Worm (Caenorhabditis elegans) whole organism, late embryonic: ENCODE results near the gene mig-18.

Source experiments
- C08G9.2 ChIP-seq: sonication (generic microtip); optimal IDR thresholded peaks from 2 replicates; lab custom pipeline; 2016; ENCODE audit warnings: mild to moderate bottlenecking, missing genetic modification characterization, moderate library complexity, missing compliant biosample characterization
- C38D4.7 ChIP-seq: fragments of 200-800 bp; sonication (Bioruptor generic); optimal IDR thresholded peaks from 2 replicates; lab custom pipeline; 2018; ENCODE audit warnings: mild to moderate bottlenecking, missing genetic modification characterization, moderate library complexity, missing compliant biosample characterization
- F13H6.1 ChIP-seq: sonication (generic microtip); optimal IDR thresholded peaks from 2 replicates; lab custom pipeline; 2016; ENCODE audit warnings: missing genetic modification characterization, missing compliant biosample characterization
- K09A11.1 ChIP-seq: sonication (generic microtip); optimal IDR thresholded peaks from 2 replicates; lab custom pipeline; 2017; ENCODE audit warnings: antibody characterized with exemption, mild to moderate bottlenecking, missing genetic modification characterization, missing compliant biosample characterization; ENCODE audit not compliant: insufficient read depth
- T23F11.4 ChIP-seq: fragments of 200-800 bp; sonication (Bioruptor generic); optimal IDR thresholded peaks from 2 replicates; lab custom pipeline; 2018; ENCODE audit warnings: mild to moderate bottlenecking, missing genetic modification characterization, missing compliant biosample characterization
- Y22D7AL.16 ChIP-seq: sonication (generic microtip); optimal IDR thresholded peaks from 2 replicates; lab custom pipeline; 2016; ENCODE audit warnings: missing genetic modification characterization, missing compliant biosample characterization
- ama-1 ChIP-seq: fragments of 150-350 bp; optimal IDR thresholded peaks from 2 replicates; lab custom pipeline; 2014
- ceh-14 ChIP-seq: sonication (generic microtip); optimal IDR thresholded peaks from 2 replicates; lab custom pipeline; 2016; ENCODE audit warnings: missing genotype, missing genetic modification characterization, missing compliant biosample characterization
- ceh-19 ChIP-seq: fragments of 200-800 bp; sonication (Bioruptor generic); optimal IDR thresholded peaks from 2 replicates; lab custom pipeline; 2018; ENCODE audit warnings: mild to moderate bottlenecking, missing genetic modification characterization, missing compliant biosample characterization
- ceh-2 ChIP-seq: sonication (generic microtip); optimal IDR thresholded peaks from 2 replicates; lab custom pipeline; 2016; ENCODE audit warnings: missing genotype, missing genetic modification characterization, missing compliant biosample characterization
- ceh-24 ChIP-seq: sonication (generic microtip); optimal IDR thresholded peaks from 2 replicates; lab custom pipeline; 2016; ENCODE audit warnings: mild to moderate bottlenecking, missing genetic modification characterization, missing compliant biosample characterization
- ceh-31 ChIP-seq: sonication (generic microtip); optimal IDR thresholded peaks from 2 replicates; lab custom pipeline; 2016; ENCODE audit warnings: missing genetic modification characterization, missing compliant biosample characterization
- ceh-6 ChIP-seq: fragments of 200-800 bp; sonication (Bioruptor generic); optimal IDR thresholded peaks from 2 replicates; lab custom pipeline; 2018; ENCODE audit warnings: mild to moderate bottlenecking, missing genetic modification characterization, missing compliant biosample characterization
- ceh-9 ChIP-seq: sonication (generic microtip); optimal IDR thresholded peaks from 2 replicates; lab custom pipeline; 2016; ENCODE audit warnings: mild to moderate bottlenecking, missing genetic modification characterization, inconsistent platforms, missing compliant biosample characterization
- che-1 ChIP-seq: sonication (generic microtip); optimal IDR thresholded peaks from 2 replicates; lab custom pipeline; 2016; ENCODE audit warnings: mild to moderate bottlenecking, missing genetic modification characterization, missing compliant biosample characterization
- dve-1 ChIP-seq: sonication (generic microtip); optimal IDR thresholded peaks from 2 replicates; lab custom pipeline; 2017; ENCODE audit warnings: antibody characterized with exemption, mild to moderate bottlenecking, missing genetic modification characterization, missing compliant biosample characterization
- elt-2 ChIP-seq: sonication (generic microtip); optimal IDR thresholded peaks from 2 replicates; lab custom pipeline; 2016; ENCODE audit warnings: missing genetic modification reagents, missing genetic modification characterization, missing compliant biosample characterization
- ets-4 ChIP-seq: sonication (generic microtip); optimal IDR thresholded peaks from 2 replicates; lab custom pipeline; 2016; ENCODE audit warnings: missing genetic modification characterization, missing compliant biosample characterization
- eyg-1 ChIP-seq: sonication (generic microtip); optimal IDR thresholded peaks from 2 replicates; lab custom pipeline; 2016; ENCODE audit warnings: missing genotype, missing genetic modification characterization, missing compliant biosample characterization
- fax-1 ChIP-seq: sonication (generic microtip); optimal IDR thresholded peaks from 2 replicates; lab custom pipeline; 2016; ENCODE audit warnings: missing genotype, missing genetic modification characterization, missing compliant biosample characterization
- fkh-6 ChIP-seq: sonication (generic microtip); optimal IDR thresholded peaks from 2 replicates; lab custom pipeline; 2016; ENCODE audit warnings: missing genetic modification characterization, missing compliant biosample characterization
- gmeb-2 ChIP-seq: sonication (generic microtip); optimal IDR thresholded peaks from 2 replicates; lab custom pipeline; 2016; ENCODE audit warnings: missing genetic modification characterization, inconsistent platforms, missing compliant biosample characterization
- hlh-13 ChIP-seq: fragments of 200-800 bp; sonication (Bioruptor generic); optimal IDR thresholded peaks from 2 replicates; lab custom pipeline; 2018; ENCODE audit warnings: mild to moderate bottlenecking, missing genetic modification characterization, missing compliant biosample characterization
- hlh-15 ChIP-seq: sonication (generic microtip); optimal IDR thresholded peaks from 2 replicates; lab custom pipeline; 2016; ENCODE audit warnings: missing genetic modification characterization, missing compliant biosample characterization
- hlh-30 ChIP-seq: sonication (generic microtip); optimal IDR thresholded peaks from 2 replicates; lab custom pipeline; 2017; ENCODE audit warnings: antibody characterized with exemption, missing genetic modification characterization, missing compliant biosample characterization; ENCODE audit not compliant: insufficient read depth
- hlh-6 ChIP-seq: sonication (generic microtip); optimal IDR thresholded peaks from 2 replicates; lab custom pipeline; 2016; ENCODE audit warnings: missing genotype, missing genetic modification characterization, missing compliant biosample characterization
- hlh-8 ChIP-seq: sonication (generic microtip); optimal IDR thresholded peaks from 2 replicates; lab custom pipeline; 2016; ENCODE audit warnings: missing genotype, missing genetic modification characterization, missing compliant biosample characterization
- lim-6 ChIP-seq: sonication (generic microtip); optimal IDR thresholded peaks from 2 replicates; lab custom pipeline; 2016; ENCODE audit warnings: missing genetic modification characterization, missing compliant biosample characterization
- madf-2 ChIP-seq: sonication (generic microtip); optimal IDR thresholded peaks from 2 replicates; lab custom pipeline; 2017; ENCODE audit warnings: missing genetic modification characterization, missing compliant biosample characterization
- nfya-1 ChIP-seq: sonication (generic microtip); optimal IDR thresholded peaks from 2 replicates; lab custom pipeline; 2017; ENCODE audit warnings: missing genetic modification characterization, mild to moderate bottlenecking, missing compliant biosample characterization, antibody characterized with exemption, moderate library complexity
- nhr-11 ChIP-seq: fragments of 150-350 bp; optimal IDR thresholded peaks from 2 replicates; lab custom pipeline; 2014; ENCODE audit warnings: missing biosample characterization, missing genetic modification characterization
- nhr-232 ChIP-seq: sonication (generic microtip); optimal IDR thresholded peaks from 2 replicates; lab custom pipeline; 2016; ENCODE audit warnings: missing genetic modification characterization, missing compliant biosample characterization
- pat-9 ChIP-seq: fragments of 200-800 bp; sonication (Bioruptor generic); optimal IDR thresholded peaks from 2 replicates; lab custom pipeline; 2018; ENCODE audit warnings: mild to moderate bottlenecking, missing genetic modification characterization, moderate library complexity, missing compliant biosample characterization
- pha-4 ChIP-seq: fragments of 150-350 bp; optimal IDR thresholded peaks from 2 replicates; lab custom pipeline; 2018; ENCODE audit warnings: missing biosample characterization, missing genetic modification reagents, missing genetic modification characterization
- pros-1 ChIP-seq: fragments of 150-350 bp; optimal IDR thresholded peaks from 2 replicates; lab custom pipeline; 2014; ENCODE audit warnings: missing biosample characterization, missing genetic modification reagents, missing genetic modification characterization
- ref-2 ChIP-seq: sonication (generic microtip); optimal IDR thresholded peaks from 2 replicates; lab custom pipeline; 2016; ENCODE audit warnings: missing genetic modification characterization, missing compliant biosample characterization
- rnt-1 ChIP-seq: sonication (generic microtip); optimal IDR thresholded peaks from 2 replicates; lab custom pipeline; 2016; ENCODE audit warnings: missing genetic modification characterization, missing compliant biosample characterization
- sdc-2 ChIP-seq: sonication (generic microtip); optimal IDR thresholded peaks from 2 replicates; lab custom pipeline; 2016; ENCODE audit warnings: missing genotype, missing genetic modification characterization, missing compliant biosample characterization
- sox-4 ChIP-seq: sonication (generic microtip); optimal IDR thresholded peaks from 2 replicates; lab custom pipeline; 2017; ENCODE audit warnings: mild to moderate bottlenecking, missing genetic modification characterization, inconsistent platforms, missing compliant biosample characterization
- tbx-2 ChIP-seq: sonication (generic microtip); optimal IDR thresholded peaks from 2 replicates; lab custom pipeline; 2016; ENCODE audit warnings: missing genetic modification characterization, missing compliant biosample characterization
- unc-3 ChIP-seq, 2 experiments: fragments of 200-800 bp in 1 of 2; sonication (Bioruptor generic) in 1 of 2; sonication (generic microtip) in 1 of 2; conservative IDR thresholded peaks in 1 of 2; optimal IDR thresholded peaks in 1 of 2; 2 replicates each; pipeline versions ENCODE4 v1.3.6 to Lab custom; 2016 to 2022; ENCODE audit warnings: missing compliant biosample characterization in 2 of 2, missing genetic modification characterization in 2 of 2, missing genetic modification reagents in 1 of 2
- unc-55 ChIP-seq: sonication (generic microtip); optimal IDR thresholded peaks from 2 replicates; lab custom pipeline; 2017; ENCODE audit warnings: missing biosample characterization, missing genetic modification reagents, missing genetic modification characterization
- zip-5 ChIP-seq: sonication (generic microtip); optimal IDR thresholded peaks from 2 replicates; lab custom pipeline; 2016; ENCODE audit warnings: missing genetic modification characterization, missing compliant biosample characterization

Gene mig-18

DNA sequence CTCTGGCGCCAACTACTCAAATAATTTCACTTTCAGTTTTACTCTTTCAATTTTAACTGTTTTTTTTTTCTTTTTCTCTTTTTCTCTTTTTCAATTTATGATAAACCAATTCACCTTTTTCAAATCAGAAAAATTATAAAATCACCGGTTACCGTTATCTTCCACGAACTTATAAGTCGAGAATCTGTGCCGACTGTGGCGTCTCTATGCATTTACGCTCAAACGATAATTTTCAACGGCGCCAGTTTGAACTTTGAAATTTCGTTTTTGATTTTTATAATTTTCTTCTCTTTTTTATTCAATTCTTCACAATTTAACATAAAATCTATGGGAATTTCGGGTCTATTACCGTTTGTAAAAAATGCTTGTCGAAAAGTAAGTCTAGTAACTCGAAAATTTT, 20.4 kb downstream of the mig-18 start, which contains the start of gene exo-1:
TSS of gene exo-1 (plus strand) at position 101 of the 400 bp plus-strand sequence.
- TF ChIP-seq ref-2 (tag; lab: Kevin White, UChicago) (no peak), ama-1 (lab: Kevin White, UChicago) (no peak), zip-5 (tag; lab: Kevin White, UChicago) (no peak), ceh-2 (no peak), rnt-1 (tag; lab: Kevin White, UChicago) (peak; percentile 6), ceh-31 (tag; lab: Kevin White, UChicago) (peak; percentile 63), hlh-15 (no peak), ceh-9 (no peak), pat-9 (tag; lab: Kevin White, UChicago) (no peak), C38D4.7 (GFP tag; lab: Kevin White, UChicago) (no peak), Y22D7AL.16 (no peak), hlh-6 (no peak), nhr-232 (tag; lab: Kevin White, UChicago) (no peak), tbx-2 (peak; percentile 31), C08G9.2 (peak; percentile 26), F13H6.1 (tag; lab: Kevin White, UChicago) (no peak), lim-6 (no peak), gmeb-2 (tag; lab: Kevin White, UChicago) (no peak), nhr-11 (tag; lab: Kevin White, UChicago) (no peak), madf-2 (tag; lab: Kevin White, UChicago) (no peak), nfya-1 (no peak), ets-4 (tag; lab: Kevin White, UChicago) (peak; percentile 56), fax-1 (tag; lab: Kevin White, UChicago) (peak; percentile 28), ceh-19 (GFP tag; lab: Kevin White, UChicago) (no peak), ceh-24 (tag; lab: Kevin White, UChicago) (no peak), ceh-14 (no peak), elt-2 (tag; lab: Kevin White, UChicago) (peak; percentile 17), hlh-30 (tag; lab: Kevin White, UChicago) (no peak)

DNA sequence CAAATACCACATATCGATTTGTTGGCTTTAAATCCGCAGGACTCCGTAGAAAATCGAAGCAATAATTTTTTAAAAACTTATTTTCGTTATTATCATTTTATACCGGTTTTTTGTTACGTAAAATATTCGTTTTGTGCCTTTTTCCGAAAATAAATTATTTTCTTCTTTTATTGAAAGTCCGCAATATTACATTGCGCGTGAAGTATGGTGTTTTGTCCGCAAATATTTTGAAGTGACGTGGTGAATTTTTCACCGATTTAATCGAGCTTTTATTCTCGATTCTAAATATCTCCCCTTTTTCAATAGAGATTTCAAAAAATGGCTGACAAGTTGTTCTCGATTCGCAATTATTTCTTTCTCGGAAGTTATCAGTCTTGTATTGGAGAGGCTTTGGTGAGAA, 23.0 kb downstream of the mig-18 start, which contains the start of gene cope-1:
TSS of gene cope-1 (plus strand) at position 229 of the 400 bp plus-strand sequence.
- no peak for TF ChIP-seq lim-6
- no peak for TF ChIP-seq hlh-13
- TF ChIP-seq pros-1, result no peak
- no peak for TF ChIP-seq K09A11.1 (tag; lab: Kevin White, UChicago)
- TF ChIP-seq sdc-2 (tag; lab: Kevin White, UChicago), result no peak
- no peak for TF ChIP-seq T23F11.4 (GFP tag; lab: Kevin White, UChicago)
- no peak for TF ChIP-seq C08G9.2
- TF ChIP-seq hlh-8 (tag; lab: Kevin White, UChicago), result no peak
- TF ChIP-seq hlh-15, result no peak
- no peak for TF ChIP-seq ceh-19 (GFP tag; lab: Kevin White, UChicago)
- no peak for TF ChIP-seq eyg-1 (tag; lab: Kevin White, UChicago)

DNA sequence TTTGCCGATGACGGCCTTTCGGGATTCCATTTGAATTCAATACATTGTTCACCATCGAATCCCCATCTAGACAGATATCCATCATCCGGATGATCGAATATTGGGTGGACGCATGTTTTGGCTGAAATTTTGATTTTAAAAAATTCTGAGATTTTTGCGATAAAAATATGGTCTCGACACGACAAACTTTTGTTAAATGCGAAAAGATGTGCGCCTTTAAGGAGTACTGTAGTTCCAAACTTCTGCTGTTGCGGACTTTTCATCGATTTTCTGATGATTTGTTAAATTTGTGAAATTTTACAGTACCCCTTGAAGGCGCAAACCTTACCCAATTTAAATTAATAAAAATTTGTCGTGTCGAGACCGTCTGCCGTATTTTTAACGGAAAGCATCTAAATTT, 24.8 kb downstream of the mig-18 start:
- TF ChIP-seq pha-4 (tag; lab: Kevin White, UChicago), result no peak
- no peak for TF ChIP-seq unc-3 (GFP tag; conservative IDR thresholded peaks at IDR 0.05; lab: Robert Waterston, UW)
- no peak for TF ChIP-seq unc-3 (tag; optimal IDR thresholded peaks at IDR 0.05; lab: Kevin White, UChicago)
- TF ChIP-seq fkh-6 (tag; lab: Kevin White, UChicago), result no peak
- TF ChIP-seq unc-55, result no peak
- no peak for TF ChIP-seq dve-1
- TF ChIP-seq che-1 (tag; lab: Kevin White, UChicago), result no peak
- no peak for TF ChIP-seq sox-4 (tag; lab: Kevin White, UChicago)
- no peak for TF ChIP-seq ceh-6 (GFP tag; lab: Kevin White, UChicago)
- TF ChIP-seq eyg-1 (tag; lab: Kevin White, UChicago), result no peak
- TF ChIP-seq, all 69 proteins: peak for 0
